Fruit fly (Drosophila melanogaster) whole organism, wandering third instar larva: ENCODE measurements around the gene CG46434.
A peak's percentile ranks its signal among the peaks of the same experiment; 100 is the strongest.

ENCODE experiments used
- Abd-B ChIP-seq: fragments of >200 bp; optimal IDR thresholded peaks from 2 replicates; lab custom pipeline; 2017; ENCODE audit warnings: missing biosample characterization, missing genetic modification characterization
- CG32264 ChIP-seq: fragments of 200-800 bp; sonication (Bioruptor generic); optimal IDR thresholded peaks from 2 replicates; lab custom pipeline; 2016; ENCODE audit warnings: missing biosample characterization, missing genetic modification characterization
- CG9705 ChIP-seq: fragments of 200-800 bp; sonication (Bioruptor generic); optimal IDR thresholded peaks from 2 replicates; lab custom pipeline; 2018; ENCODE audit warnings: missing biosample characterization, mild to moderate bottlenecking, missing genetic modification characterization
- CrebA ChIP-seq: fragments of 200-800 bp; sonication (Bioruptor generic); optimal IDR thresholded peaks from 2 replicates; lab custom pipeline; 2016; ENCODE audit warnings: missing biosample characterization, mild to moderate bottlenecking, missing genetic modification characterization, borderline replicate concordance
- Dfd ChIP-seq: fragments of >200 bp; optimal IDR thresholded peaks from 2 replicates; lab custom pipeline; 2017; ENCODE audit warnings: missing biosample characterization, missing genetic modification characterization
- Dif ChIP-seq: fragments of 200-275, 200-300 bp; sonication (Bioruptor generic); optimal IDR thresholded peaks from 2 replicates; lab custom pipeline; 2018; ENCODE audit warnings: missing biosample characterization, missing genetic modification characterization; ENCODE audit not compliant: partially characterized antibody
- GATAd ChIP-seq: sonication (Bioruptor generic); optimal IDR thresholded peaks from 2 replicates; lab custom pipeline; 2016; ENCODE audit warnings: missing biosample characterization, missing genetic modification characterization
- HLH106 ChIP-seq: fragments of 200-800 bp; optimal IDR thresholded peaks from 3 replicates; lab custom pipeline; 2019; ENCODE audit warnings: missing biosample characterization, mild to moderate bottlenecking, missing genetic modification characterization, moderate library complexity
- Hnf4 ChIP-seq: fragments of 200-800 bp; sonication (Bioruptor generic); optimal IDR thresholded peaks from 2 replicates; lab custom pipeline; 2016; ENCODE audit warnings: missing biosample characterization, mild to moderate bottlenecking, missing genetic modification characterization
- Hr78 ChIP-seq: fragments of >200 bp; optimal IDR thresholded peaks from 2 replicates; lab custom pipeline; 2017; ENCODE audit warnings: missing biosample characterization, missing genetic modification characterization
- Hr83 ChIP-seq: fragments of 200-300 bp; sonication (Bioruptor generic); optimal IDR thresholded peaks from 2 replicates; lab custom pipeline; 2016; ENCODE audit warnings: missing biosample characterization, mild to moderate bottlenecking, missing genetic modification characterization, moderate library complexity; ENCODE audit not compliant: poor library complexity, severe bottlenecking
- Jra ChIP-seq: sonication (Bioruptor generic); optimal IDR thresholded peaks from 2 replicates; lab custom pipeline; 2016; ENCODE audit warnings: missing biosample characterization, missing genetic modification characterization
- Mio ChIP-seq: sonication (Bioruptor generic); optimal IDR thresholded peaks from 2 replicates; lab custom pipeline; 2016; ENCODE audit warnings: missing biosample characterization, missing genetic modification characterization
- Myc ChIP-seq: fragments of >200 bp; optimal IDR thresholded peaks from 2 replicates; lab custom pipeline; 2017
- N ChIP-seq: fragments of >200 bp; optimal IDR thresholded peaks from 2 replicates; lab custom pipeline; 2018; ENCODE audit warnings: missing biosample characterization, missing external identifiers, missing genetic modification characterization
- OdsH ChIP-seq: fragments of 200-800 bp; sonication (Bioruptor generic); optimal IDR thresholded peaks from 2 replicates; lab custom pipeline; 2016; ENCODE audit warnings: missing biosample characterization, mild to moderate bottlenecking, missing genetic modification characterization
- Rel ChIP-seq, 2 experiments: fragments of 200-800 bp; sonication (Bioruptor generic) in 1 of 2; optimal IDR thresholded peaks; 2 replicates in 1 of 2; 3 replicates in 1 of 2; lab custom pipeline; 2016 to 2019; ENCODE audit warnings: mild to moderate bottlenecking in 2 of 2, missing biosample characterization in 2 of 2, missing genetic modification characterization in 2 of 2, moderate library complexity in 1 of 2
- Sp1 ChIP-seq: fragments of 200-800 bp; sonication (Bioruptor generic); optimal IDR thresholded peaks from 3 replicates; lab custom pipeline; 2019; ENCODE audit warnings: missing biosample characterization, mild to moderate bottlenecking, missing genetic modification characterization, moderate library complexity
- Vsx2 ChIP-seq: fragments of 200-300, 225-300 bp; sonication (Bioruptor generic); optimal IDR thresholded peaks from 2 replicates; lab custom pipeline; 2018; ENCODE audit warnings: missing biosample characterization, missing genetic modification characterization; ENCODE audit not compliant: partially characterized antibody
- br ChIP-seq: fragments of 200-800 bp; sonication (Bioruptor generic); optimal IDR thresholded peaks from 2 replicates; lab custom pipeline; 2016; ENCODE audit warnings: missing biosample characterization, missing genetic modification characterization
- brk ChIP-seq: fragments of 200-800 bp; sonication (Bioruptor generic); optimal IDR thresholded peaks from 2 replicates; lab custom pipeline; 2016; ENCODE audit warnings: missing biosample characterization, mild to moderate bottlenecking, missing genetic modification characterization
- dl ChIP-seq, 2 experiments: fragments of 175-275, 200-275 bp in 1 of 2; fragments of 200-275 bp in 1 of 2; sonication (Bioruptor generic); optimal IDR thresholded peaks; lab custom pipeline; 2018; ENCODE audit warnings: mild to moderate bottlenecking in 2 of 2, missing biosample characterization in 2 of 2, missing genetic modification characterization in 2 of 2, moderate library complexity in 2 of 2; ENCODE audit not compliant: partially characterized antibody in 2 of 2, insufficient read depth in 1 of 2
- dmrt93B ChIP-seq: fragments of 200-800 bp; sonication (Bioruptor generic); optimal IDR thresholded peaks from 2 replicates; lab custom pipeline; 2018; ENCODE audit warnings: missing biosample characterization, mild to moderate bottlenecking, missing genetic modification characterization
- dsf ChIP-seq: sonication (Bioruptor generic); optimal IDR thresholded peaks from 2 replicates; lab custom pipeline; 2016; ENCODE audit warnings: missing biosample characterization, missing genetic modification characterization, borderline replicate concordance
- ey ChIP-seq: fragments of 200-800 bp; sonication (Bioruptor generic); optimal IDR thresholded peaks from 2 replicates; lab custom pipeline; 2016; ENCODE audit warnings: missing biosample characterization, missing genetic modification characterization
- foxo ChIP-seq, 2 experiments: fragments of 200-800 bp; sonication (Bioruptor generic); optimal IDR thresholded peaks; 2 replicates in 1 of 2; 3 replicates in 1 of 2; lab custom pipeline; 2016 to 2017; ENCODE audit warnings: missing biosample characterization in 2 of 2, missing genetic modification characterization in 2 of 2
- fru ChIP-seq: fragments of 200-800 bp; sonication (Bioruptor generic); optimal IDR thresholded peaks from 3 replicates; lab custom pipeline; 2016; ENCODE audit warnings: missing biosample characterization, mild to moderate bottlenecking, missing genetic modification characterization
- h ChIP-seq: fragments of 200-800 bp; sonication (Bioruptor generic); optimal IDR thresholded peaks from 3 replicates; lab custom pipeline; 2016; ENCODE audit warnings: missing biosample characterization, mild to moderate bottlenecking, missing genetic modification characterization
- jim ChIP-seq: fragments of 175-275, 200-325 bp; sonication (Bioruptor generic); optimal IDR thresholded peaks from 2 replicates; lab custom pipeline; 2016; ENCODE audit warnings: missing biosample characterization, mild to moderate bottlenecking, missing genetic modification characterization
- lola ChIP-seq: fragments of >200 bp; optimal IDR thresholded peaks from 2 replicates; lab custom pipeline; 2017; ENCODE audit warnings: missing biosample characterization, missing genetic modification characterization
- pan ChIP-seq: fragments of >200 bp; optimal IDR thresholded peaks from 2 replicates; lab custom pipeline; 2017
- psq ChIP-seq: fragments of 200-800 bp; sonication (Bioruptor generic); optimal IDR thresholded peaks from 3 replicates; lab custom pipeline; 2017; ENCODE audit warnings: missing biosample characterization, mild to moderate bottlenecking, missing genetic modification characterization, moderate library complexity
- rgr ChIP-seq: fragments of 200-800 bp; sonication (Bioruptor generic); optimal IDR thresholded peaks from 3 replicates; lab custom pipeline; 2016; ENCODE audit warnings: missing biosample characterization, mild to moderate bottlenecking, missing genetic modification characterization
- sage ChIP-seq: fragments of 200-800 bp; sonication (Bioruptor generic); optimal IDR thresholded peaks from 2 replicates; lab custom pipeline; 2016; ENCODE audit warnings: missing biosample characterization, mild to moderate bottlenecking, missing genetic modification characterization
- sv ChIP-seq: fragments of 200-800 bp; sonication (Bioruptor generic); optimal IDR thresholded peaks from 3 replicates; lab custom pipeline; 2016; ENCODE audit warnings: missing biosample characterization, missing genetic modification characterization
- tai ChIP-seq: sonication (Bioruptor generic); optimal IDR thresholded peaks from 2 replicates; lab custom pipeline; 2016; ENCODE audit warnings: missing biosample characterization, missing genetic modification characterization
- usp ChIP-seq: fragments of >200 bp; optimal IDR thresholded peaks from 2 replicates; lab custom pipeline; 2017; ENCODE audit warnings: missing biosample characterization, missing genetic modification characterization
- woc ChIP-seq: sonication (Bioruptor generic); optimal IDR thresholded peaks from 2 replicates; lab custom pipeline; 2016; ENCODE audit warnings: missing biosample characterization, mild to moderate bottlenecking, missing genetic modification characterization

The CG46434 gene

DNA sequence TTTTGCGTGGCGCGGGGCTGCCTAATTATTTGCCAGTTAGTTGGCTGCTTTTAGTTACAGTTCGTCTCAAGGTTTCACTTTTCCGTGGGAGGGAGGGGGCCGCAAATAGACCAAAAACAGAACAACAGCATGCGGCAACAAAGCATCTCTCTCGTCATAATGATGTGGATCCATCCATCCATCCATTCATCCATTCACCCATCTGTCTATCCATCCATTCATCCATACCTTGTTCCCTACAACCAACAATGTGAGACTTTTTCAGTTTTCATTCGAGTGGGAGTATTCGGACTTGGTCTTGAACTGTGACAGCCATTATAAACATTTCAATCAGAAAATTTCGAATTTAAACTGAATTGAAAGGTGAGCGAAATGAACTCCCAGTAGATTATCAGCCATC lies 35.3 kb upstream of the CG46434 start:
- TF ChIP-seq br (GFP tag; lab: Kevin White, UChicago) (no peak), CrebA (GFP tag; lab: Kevin White, UChicago) (no peak), foxo (GFP tag; optimal IDR thresholded peaks at IDR 0.05; lab: Kevin White, UChicago) (no peak), Hnf4 (GFP tag; lab: Kevin White, UChicago) (no peak), rgr (GFP tag; lab: Kevin White, UChicago) (no peak), tai (GFP tag; lab: Kevin White, UChicago) (no peak), N (GFP tag; lab: Kevin White, UChicago) (no peak), GATAd (GFP tag; lab: Kevin White, UChicago) (no peak), dsf (no peak), ey (GFP tag; lab: Kevin White, UChicago) (no peak), brk (GFP tag; lab: Kevin White, UChicago) (no peak), h (GFP tag; lab: Kevin White, UChicago) (no peak), Myc (lab: Kevin White, UChicago) (no peak)

- TF ChIP-seq sv (GFP tag; lab: Kevin White, UChicago) = no peak
- TF ChIP-seq CrebA (GFP tag; lab: Kevin White, UChicago) = no peak
- TF ChIP-seq Sp1 (GFP tag; lab: Kevin White, UChicago) = no peak
- TF ChIP-seq h (GFP tag; lab: Kevin White, UChicago) = peak; percentile 69
- TF ChIP-seq lola = no peak
- peak; percentile 82 for TF ChIP-seq Hnf4 (GFP tag; lab: Kevin White, UChicago)
- TF ChIP-seq Dfd (GFP tag; lab: Kevin White, UChicago) = no peak
- TF ChIP-seq HLH106 = peak; percentile 30
- TF ChIP-seq Vsx2 (GFP tag; lab: Kevin White, UChicago) = no peak
- peak; percentile 61 for TF ChIP-seq brk (GFP tag; lab: Kevin White, UChicago)
- no peak for TF ChIP-seq dl (GFP tag; optimal IDR thresholded peaks at IDR 0.05; lab: Kevin White, UChicago; ENCODE audit: insufficient read depth in 1 of 2, partially characterized antibody in 2 of 2)
- TF ChIP-seq GATAd (GFP tag; lab: Kevin White, UChicago) = peak; percentile 36
- TF ChIP-seq jim (GFP tag; lab: Kevin White, UChicago) = no peak
- peak; percentile 39 for TF ChIP-seq Jra (GFP tag; lab: Kevin White, UChicago)
- peak in 1 of 2 experiments; percentile 55 for TF ChIP-seq foxo (GFP tag; optimal IDR thresholded peaks at IDR 0.05; lab: Kevin White, UChicago)
- TF ChIP-seq Hr83 (GFP tag; lab: Kevin White, UChicago) = peak; percentile 95
- TF ChIP-seq usp = no peak
- no peak for TF ChIP-seq Myc (lab: Kevin White, UChicago)
- no peak for TF ChIP-seq woc (GFP tag; lab: Kevin White, UChicago)
- TF ChIP-seq tai (GFP tag; lab: Kevin White, UChicago) = peak; percentile 62
- TF ChIP-seq dmrt93B = peak; percentile 36
- no peak for TF ChIP-seq Rel (GFP tag; optimal IDR thresholded peaks at IDR 0.05; lab: Kevin White, UChicago)
- peak; percentile 59 for TF ChIP-seq Rel (tag; optimal IDR thresholded peaks at IDR 0.05; lab: Kevin White, UChicago)
- no peak for TF ChIP-seq Abd-B (GFP tag; lab: Kevin White, UChicago)
- no peak for TF ChIP-seq dsf
- no peak for TF ChIP-seq N (GFP tag; lab: Kevin White, UChicago)
- peak; percentile 52 for TF ChIP-seq psq (GFP tag; lab: Kevin White, UChicago)
- no peak for TF ChIP-seq CG9705
- TF ChIP-seq CG32264 (GFP tag; lab: Kevin White, UChicago) = no peak
- TF ChIP-seq sage (GFP tag; lab: Kevin White, UChicago) = no peak
- TF ChIP-seq pan (lab: Kevin White, UChicago) = no peak
- TF ChIP-seq br (GFP tag; lab: Kevin White, UChicago) = peak; percentile 78
- TF ChIP-seq ey (GFP tag; lab: Kevin White, UChicago) = peak; percentile 28
- no peak for TF ChIP-seq Hr78 (GFP tag; lab: Kevin White, UChicago)
- TF ChIP-seq OdsH (GFP tag; lab: Kevin White, UChicago) = peak; percentile 80
- TF ChIP-seq fru (GFP tag; lab: Kevin White, UChicago) = peak; percentile 59
- peak; percentile 85 for TF ChIP-seq rgr (GFP tag; lab: Kevin White, UChicago)
- peak; percentile 14 for TF ChIP-seq Mio (GFP tag; lab: Kevin White, UChicago)
- TF ChIP-seq Dif (GFP tag; lab: Kevin White, UChicago) = no peak
Observed at dm6 chr3L:19575650-19576049, 31.6 kb upstream of the CG46434 start.
